Worm (Caenorhabditis elegans): Measurements from ENCODE around the gene M151.3.

DNA sequence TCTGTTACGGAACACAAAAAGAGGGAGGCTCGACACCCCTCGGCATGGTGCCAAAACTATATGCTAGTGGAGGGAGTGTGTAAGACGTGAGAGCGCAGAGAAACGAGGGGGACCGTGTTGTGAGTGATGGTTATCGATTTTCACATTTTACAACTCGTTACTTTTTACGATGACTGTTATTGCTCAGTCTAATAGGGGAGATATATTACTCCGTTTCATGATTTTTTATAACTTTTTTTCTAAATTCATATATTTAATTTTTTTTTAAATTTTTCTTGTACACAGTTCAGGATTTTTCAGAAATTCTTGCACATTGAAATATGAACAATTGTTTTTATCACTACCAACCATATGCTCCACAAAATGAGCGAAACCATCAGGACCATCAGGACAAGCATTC is 28.4 kb downstream of the M151.3 start, which contains the start of gene F19B10.5:
- TF ChIP-seq nhr-12 (tag; optimal IDR thresholded peaks at IDR 0.05) (no peak), C16A3.4 (tag; optimal IDR thresholded peaks at IDR 0.05) (no peak), mab-9 (GFP tag; IDR thresholded peaks at IDR 0.05) (no peak), elt-3 (tag; optimal IDR thresholded peaks at IDR 0.05) (no peak), unc-62 (GFP tag; optimal IDR thresholded peaks at IDR 0.05) (no peak), ceh-82 (tag; optimal IDR thresholded peaks at IDR 0.05) (no peak), aly-2 (tag; optimal IDR thresholded peaks at IDR 0.05) (no peak), rnt-1 (tag; optimal IDR thresholded peaks at IDR 0.05) (no peak), pqm-1 (tag; optimal IDR thresholded peaks at IDR 0.05) (no peak), nhr-20 (tag; optimal IDR thresholded peaks at IDR 0.05) (no peak)

All from whole organism, L1 larva.